Worm (Caenorhabditis elegans): ENCODE data around the gene T10D4.7.

- no peak for TF ChIP-seq nhr-28 (tag; optimal IDR thresholded peaks at IDR 0.05)
- no peak for TF ChIP-seq unc-62 (GFP tag; optimal IDR thresholded peaks at IDR 0.05)
- no peak for TF ChIP-seq nhr-12 (tag; optimal IDR thresholded peaks at IDR 0.05)
- TF ChIP-seq nhr-237 (tag; optimal IDR thresholded peaks at IDR 0.05), result no peak
- no peak for TF ChIP-seq drap-1 (GFP tag; optimal IDR thresholded peaks at IDR 0.05)
- TF ChIP-seq nhr-76 (tag; optimal IDR thresholded peaks at IDR 0.05), result no peak
- TF ChIP-seq lsy-2 (tag; optimal IDR thresholded peaks at IDR 0.05), result no peak
- TF ChIP-seq ztf-11 (tag; optimal IDR thresholded peaks at IDR 0.05), result no peak
- TF ChIP-seq sptf-1 (tag; optimal IDR thresholded peaks at IDR 0.05), result no peak
- TF ChIP-seq lin-13 (tag; optimal IDR thresholded peaks at IDR 0.05), result no peak
- no peak for TF ChIP-seq ham-2 (GFP tag; optimal IDR thresholded peaks at IDR 0.05)
- no peak for TF ChIP-seq ceh-43 (GFP tag; optimal IDR thresholded peaks at IDR 0.05)
Observed at ce11 chrII:3071012-3071749, 46.4 kb upstream of the T10D4.7 start, which contains the start of gene Y25C1A.7.

Data from whole organism, mixed stage, embryonic.